Fruit fly (Drosophila melanogaster) S2 (cell line): ENCODE measurements around the gene Spase12.

Source experiments
- CG8478 ChIP-seq: fragments of >200 bp; optimal IDR thresholded peaks from 2 replicates; lab custom pipeline; 2018
- CTCF ChIP-seq, 2 experiments: fragments of >200 bp; optimal IDR thresholded peaks; 2 replicates each; lab custom pipeline; 2018

The Spase12 gene

DNA sequence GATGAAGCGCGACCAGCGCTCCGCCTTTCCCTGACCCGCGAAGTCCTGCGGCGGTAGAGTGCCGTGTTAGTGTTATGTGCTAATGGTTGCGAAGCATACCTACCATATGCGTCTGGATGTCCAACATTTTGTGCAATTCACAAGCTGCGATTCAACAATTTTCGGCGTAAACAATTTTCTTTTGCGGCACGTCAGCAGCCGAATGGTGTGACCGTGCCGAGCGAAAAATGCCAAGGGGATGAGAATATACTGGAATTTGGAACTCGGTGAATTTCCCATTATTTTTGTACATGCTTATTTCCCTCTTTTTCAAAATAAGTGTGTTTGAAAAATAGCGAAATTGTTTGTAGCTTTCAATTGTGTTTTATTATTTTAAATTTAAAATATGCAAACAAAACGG, at the start of gene Spase12:
TSS of gene Spase12 (minus strand) at position 239 of the 400 bp plus-strand sequence.
- TF ChIP-seq CTCF (optimal IDR thresholded peaks at IDR 0.05; lab: Kevin White, UChicago): no peak
- no peak for TF ChIP-seq CG8478 (lab: Kevin White, UChicago)

DNA sequence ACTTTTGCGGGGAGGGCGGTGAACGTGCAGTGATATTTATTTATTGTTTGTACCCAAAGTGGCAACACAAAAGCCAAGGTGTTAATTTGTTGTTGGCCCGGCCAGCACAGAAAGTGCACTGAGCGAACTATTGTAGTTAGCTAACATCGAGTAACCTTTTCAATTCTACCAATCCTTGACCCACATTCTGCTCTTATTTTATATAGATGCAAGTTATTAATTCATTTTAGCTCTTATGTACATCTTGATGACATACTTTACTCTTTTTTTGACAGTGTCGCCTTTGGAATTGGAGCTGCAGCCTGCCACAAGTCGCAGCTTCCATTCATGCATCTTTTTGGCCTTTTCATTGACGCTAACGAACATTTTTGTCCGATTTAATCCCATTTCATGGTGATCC, 47.5 kb upstream of the Spase12 start:
- TF ChIP-seq CG8478 (lab: Kevin White, UChicago) (no peak), CTCF (optimal IDR thresholded peaks at IDR 0.05; lab: Kevin White, UChicago) (no peak)

- TF ChIP-seq CTCF (optimal IDR thresholded peaks at IDR 0.05; lab: Kevin White, UChicago) (no peak), CG8478 (lab: Kevin White, UChicago) (no peak)
Observed at dm6 chr3R:29526565-29526964, 35.6 kb upstream of the Spase12 start.

DNA sequence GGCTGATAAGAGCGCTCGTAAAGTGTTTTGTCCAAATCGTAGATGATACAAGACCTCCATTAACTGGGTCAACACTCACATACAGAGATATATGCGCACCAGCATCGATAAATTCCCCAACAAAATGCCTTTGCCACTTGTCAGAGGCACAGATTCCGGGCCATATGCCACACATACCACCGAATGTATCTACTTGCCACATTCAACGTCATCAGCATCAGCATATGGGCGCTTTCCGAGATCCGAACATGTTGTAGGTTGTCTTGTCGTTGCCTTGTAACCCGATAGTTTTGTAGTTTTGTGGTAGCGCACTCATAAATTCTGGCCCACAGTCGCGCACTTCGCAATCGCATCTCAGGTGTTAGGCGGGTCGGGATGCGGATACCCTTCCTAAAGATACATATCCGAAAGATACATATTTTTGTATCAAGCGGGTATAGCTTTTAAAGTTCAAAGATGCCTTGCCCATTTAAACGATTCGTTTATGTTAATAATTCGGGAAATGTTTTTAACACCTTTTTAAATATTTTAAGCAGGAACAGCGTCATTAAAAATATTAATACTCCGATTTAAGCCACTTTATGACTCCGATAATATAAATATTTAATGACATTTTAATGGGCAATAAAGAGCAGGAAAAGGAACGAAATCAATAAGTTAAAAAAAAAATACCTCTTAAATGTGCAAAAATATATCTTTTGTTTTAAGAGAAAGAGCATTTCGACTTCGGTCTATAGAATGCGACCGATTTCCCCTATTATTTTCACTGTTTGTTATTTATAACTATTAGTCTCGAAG, 33.2 kb upstream of the Spase12 start:
- no peak for TF ChIP-seq CG8478 (lab: Kevin White, UChicago)

DNA sequence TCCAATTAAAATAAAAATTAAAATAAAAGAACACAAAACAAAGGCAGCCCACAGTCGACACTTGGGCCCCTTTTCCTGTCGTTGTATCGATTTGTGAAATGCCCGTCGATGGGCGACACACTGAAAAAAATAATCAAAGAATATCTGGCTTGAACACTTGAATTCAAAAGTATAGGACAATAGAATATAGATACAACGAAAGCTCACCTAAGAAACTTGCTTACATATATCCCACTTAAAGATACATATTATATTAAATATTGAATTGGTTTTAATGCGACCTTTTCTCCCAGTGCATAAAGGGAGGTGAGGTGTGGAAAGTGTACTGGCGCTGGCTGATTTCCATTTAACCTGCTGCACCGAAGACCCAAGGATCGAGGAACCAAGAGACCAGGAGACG, 31.2 kb upstream of the Spase12 start:
- TF ChIP-seq CTCF (optimal IDR thresholded peaks at IDR 0.05; lab: Kevin White, UChicago) (no peak), CG8478 (lab: Kevin White, UChicago) (no peak)

dm6 chr3R:29520215-29520614, 29.3 kb upstream of the Spase12 start:
- TF ChIP-seq CTCF (optimal IDR thresholded peaks at IDR 0.05; lab: Kevin White, UChicago) (no peak), CG8478 (lab: Kevin White, UChicago) (no peak)

DNA sequence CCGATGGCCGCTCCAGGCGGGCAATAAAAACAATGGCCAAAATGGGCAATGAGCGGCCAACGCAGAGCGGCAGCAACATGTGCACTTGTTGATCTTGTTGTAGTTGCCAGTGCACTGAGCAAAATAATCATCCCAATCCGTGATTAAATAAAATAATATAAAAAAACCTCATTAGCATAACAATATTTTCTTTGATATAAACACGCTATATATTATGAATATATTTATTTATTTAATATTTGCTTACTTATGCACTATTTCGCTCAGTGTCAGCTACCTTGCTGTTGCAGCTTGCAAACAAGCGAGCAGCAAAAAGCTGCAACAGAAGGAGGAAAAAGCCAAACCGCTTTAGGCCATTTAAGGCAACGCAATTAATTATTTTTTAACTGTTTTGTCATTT, 28.4 kb upstream of the Spase12 start:
- TF ChIP-seq CTCF (optimal IDR thresholded peaks at IDR 0.05; lab: Kevin White, UChicago) (no peak), CG8478 (lab: Kevin White, UChicago) (no peak)

DNA sequence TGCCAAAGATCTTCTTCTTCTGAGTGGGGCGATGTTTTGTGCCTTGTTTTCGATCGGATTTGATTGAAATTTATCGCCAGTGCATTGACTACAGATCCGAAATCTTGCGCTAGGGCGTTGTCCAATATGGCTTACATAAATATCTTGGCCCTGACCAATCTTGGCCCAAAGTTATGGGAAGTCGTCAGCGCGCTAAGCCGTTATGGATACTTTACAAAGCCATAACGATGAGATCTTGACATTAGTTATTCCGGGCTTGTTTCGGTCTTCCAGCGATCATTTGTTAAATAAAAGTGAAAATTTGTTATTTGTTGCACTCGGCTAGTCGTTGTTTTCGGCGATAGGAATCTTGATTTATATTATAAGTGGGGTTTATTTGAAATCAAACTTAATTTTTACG, 27.5 kb upstream of the Spase12 start:
- TF ChIP-seq CG8478 (lab: Kevin White, UChicago) (no peak), CTCF (optimal IDR thresholded peaks at IDR 0.05; lab: Kevin White, UChicago) (no peak)

- TF ChIP-seq CTCF (optimal IDR thresholded peaks at IDR 0.05; lab: Kevin White, UChicago) (no peak), CG8478 (lab: Kevin White, UChicago) (no peak)
Observed at dm6 chr3R:29517923-29518322, 27.0 kb upstream of the Spase12 start.

dm6 chr3R:29516766-29517165, 25.8 kb upstream of the Spase12 start:
- TF ChIP-seq CG8478 (lab: Kevin White, UChicago) (no peak), CTCF (optimal IDR thresholded peaks at IDR 0.05; lab: Kevin White, UChicago) (no peak)

DNA sequence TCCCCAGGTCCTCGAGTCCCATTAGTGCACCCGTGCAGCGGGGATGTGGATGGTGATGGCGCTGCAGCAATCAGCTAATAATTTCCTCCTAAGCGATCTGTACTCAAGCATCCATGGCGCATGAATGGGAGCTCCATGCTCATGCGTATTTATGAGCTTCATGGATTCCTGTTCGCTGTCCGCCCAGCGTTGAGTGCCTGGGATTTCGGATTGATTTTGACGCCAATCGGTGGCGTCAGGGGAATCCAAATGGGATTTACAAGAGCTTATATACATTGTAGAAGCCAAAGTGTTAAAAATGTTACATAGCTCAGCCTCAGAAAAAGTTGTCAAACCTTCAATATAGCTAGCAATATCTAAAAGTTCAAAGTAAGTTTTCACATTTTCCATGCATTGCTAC, 24.5 kb upstream of the Spase12 start, which contains the start of gene ND-20L:
TSS of gene ND-20L (plus strand) at position 301 of the 400 bp plus-strand sequence.
- no peak for TF ChIP-seq CTCF (optimal IDR thresholded peaks at IDR 0.05; lab: Kevin White, UChicago)
- TF ChIP-seq CG8478 (lab: Kevin White, UChicago): no peak

DNA sequence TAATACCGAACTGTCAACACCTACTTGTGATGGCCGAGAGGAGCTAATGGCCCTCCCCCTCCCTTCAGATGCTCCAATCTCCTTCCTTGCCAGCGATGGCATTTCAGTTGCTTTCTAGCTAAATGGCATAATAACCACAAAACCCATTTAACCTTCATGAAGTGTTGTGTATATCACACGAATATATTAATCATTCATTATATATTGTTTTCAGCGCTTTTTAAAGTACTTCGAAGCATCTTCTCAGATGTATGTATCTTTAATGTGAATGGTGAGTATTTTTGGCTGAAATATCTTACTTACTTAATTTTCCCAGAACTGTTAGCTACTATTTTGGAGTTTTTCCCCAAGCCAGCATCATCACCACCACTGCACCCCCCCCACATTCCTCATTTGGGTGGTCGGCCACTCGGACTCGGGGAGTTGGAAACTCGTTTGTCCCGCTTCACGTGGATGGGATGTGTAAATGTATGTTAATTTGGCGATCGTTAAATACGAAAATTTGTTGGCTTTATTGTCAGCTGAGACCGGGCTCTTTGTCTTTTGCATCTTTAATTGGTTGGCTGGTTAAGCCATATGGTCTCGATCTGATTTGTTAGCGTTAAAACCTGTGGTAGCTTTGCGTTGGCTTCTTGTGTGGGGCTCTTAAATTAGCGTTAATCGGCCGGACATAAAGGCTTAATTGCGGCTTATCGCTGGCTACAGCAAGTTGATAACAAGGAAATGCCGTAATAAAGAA, 21.5 kb upstream of the Spase12 start:
- no peak for TF ChIP-seq CTCF (optimal IDR thresholded peaks at IDR 0.05; lab: Kevin White, UChicago)
- no peak for TF ChIP-seq CG8478 (lab: Kevin White, UChicago)

DNA sequence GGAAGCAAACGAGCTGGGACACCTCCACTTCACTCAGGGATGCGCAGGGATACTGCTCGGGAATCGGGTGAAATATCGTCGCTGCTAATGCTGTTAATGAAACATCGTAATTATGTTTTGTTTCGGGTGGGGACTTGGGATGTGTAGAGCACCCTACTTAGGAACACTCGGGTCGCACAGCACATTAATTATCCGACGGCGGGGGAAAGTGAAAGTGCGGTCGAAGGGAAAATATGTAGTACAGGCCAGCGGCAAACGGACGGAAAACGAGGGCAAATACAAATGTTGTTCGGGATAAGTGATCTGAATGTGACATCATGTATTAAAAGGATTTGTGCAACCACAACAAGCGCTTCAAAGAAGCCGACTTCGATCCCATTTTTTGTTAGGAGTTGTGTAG, 20.5 kb upstream of the Spase12 start:
- TF ChIP-seq CG8478 (lab: Kevin White, UChicago) (no peak), CTCF (optimal IDR thresholded peaks at IDR 0.05; lab: Kevin White, UChicago) (no peak)

DNA sequence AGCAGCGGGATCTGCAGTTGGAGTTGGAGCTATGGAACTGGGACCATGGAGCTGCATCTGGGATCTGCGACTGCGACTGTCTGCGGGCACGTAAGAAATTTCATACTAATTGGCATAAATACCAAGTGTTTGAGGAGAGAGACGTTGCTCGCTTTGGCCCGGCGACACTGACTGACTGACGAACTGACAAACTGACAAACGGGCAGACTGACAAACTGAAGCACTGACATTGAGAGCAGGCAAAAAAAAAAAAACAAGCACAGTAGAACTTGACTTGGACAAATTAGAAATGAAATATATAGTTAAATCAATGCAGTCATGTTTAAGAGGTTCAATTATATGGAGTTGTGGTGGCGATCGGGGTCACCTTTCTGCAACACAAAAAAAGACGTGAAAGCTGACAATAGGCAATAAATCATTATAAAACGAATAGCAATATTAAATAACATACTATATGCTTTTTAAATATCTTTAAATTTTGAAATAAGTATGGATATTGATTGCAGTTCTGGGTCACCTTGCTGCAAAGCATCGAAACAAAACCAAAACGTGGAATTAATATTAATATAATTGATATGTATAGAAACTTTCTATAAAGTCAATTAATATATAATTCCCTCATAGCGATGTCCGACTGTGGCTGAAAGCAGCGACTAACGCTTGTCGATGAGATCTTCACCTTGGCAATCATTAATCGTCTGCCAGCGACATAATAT, 17.8 kb upstream of the Spase12 start:
- TF ChIP-seq CTCF (optimal IDR thresholded peaks at IDR 0.05; lab: Kevin White, UChicago) (no peak), CG8478 (lab: Kevin White, UChicago) (no peak)

DNA sequence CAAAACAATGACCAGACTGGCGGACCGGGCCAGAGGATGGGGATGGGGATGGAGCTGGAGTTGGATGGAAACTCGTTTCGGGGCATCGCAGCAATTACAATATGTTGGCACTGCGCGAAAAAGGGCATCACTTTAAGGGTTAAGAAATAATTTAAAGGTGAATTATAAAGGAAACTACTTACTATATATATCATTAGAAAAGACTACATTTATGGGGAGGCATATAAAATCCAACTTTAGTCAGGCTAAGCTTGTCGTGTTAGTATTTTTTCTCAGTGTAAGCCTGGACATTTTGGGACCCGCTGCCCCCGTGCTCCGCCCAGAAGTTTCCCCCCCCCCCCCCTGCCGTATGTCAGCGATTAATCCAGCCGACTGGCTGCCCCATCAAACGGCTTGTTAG, 15.6 kb upstream of the Spase12 start:
- TF ChIP-seq CTCF (optimal IDR thresholded peaks at IDR 0.05; lab: Kevin White, UChicago) (no peak), CG8478 (lab: Kevin White, UChicago) (no peak)
